Worm (Caenorhabditis elegans) whole organism, mixed stage, embryonic: ENCODE data around the gene C27B7.6.

Source experiments
- M03D4.4 ChIP-seq: sonication (generic microtip); optimal IDR thresholded peaks from 2 replicates; lab custom pipeline; 2017; ENCODE audit warnings: mild to moderate bottlenecking, missing genetic modification characterization, missing compliant biosample characterization
- bed-3 ChIP-seq: fragments of 200-800 bp; sonication (Bioruptor generic); optimal IDR thresholded peaks from 3 replicates; lab custom pipeline; 2018; ENCODE audit warnings: mild to moderate bottlenecking, missing genetic modification characterization, moderate library complexity, missing compliant biosample characterization
- blmp-1 ChIP-seq: fragments of 150-350 bp; optimal IDR thresholded peaks from 2 replicates; lab custom pipeline; 2014; ENCODE audit warnings: missing biosample characterization, missing genetic modification characterization
- ceh-43 ChIP-seq: fragments of 200-800 bp; sonication (Bioruptor generic); optimal IDR thresholded peaks from 2 replicates; lab custom pipeline; 2018; ENCODE audit warnings: mild to moderate bottlenecking, missing genetic modification characterization, moderate library complexity, missing compliant biosample characterization
- ceh-83 ChIP-seq: fragments of 200-800 bp; sonication (Bioruptor generic); optimal IDR thresholded peaks from 2 replicates; lab custom pipeline; 2018; ENCODE audit warnings: mild to moderate bottlenecking, missing genetic modification characterization, missing compliant biosample characterization
- ces-1 ChIP-seq: fragments of 150-350 bp; optimal IDR thresholded peaks from 2 replicates; lab custom pipeline; 2014; ENCODE audit warnings: missing biosample characterization, missing genetic modification reagents, missing genetic modification characterization
- cnd-1 ChIP-seq: fragments of 200-800 bp; sonication (Bioruptor generic); optimal IDR thresholded peaks from 2 replicates; lab custom pipeline; 2018; ENCODE audit warnings: mild to moderate bottlenecking, missing genetic modification characterization, missing compliant biosample characterization
- drap-1 ChIP-seq: fragments of 200-800 bp; sonication (Bioruptor generic); optimal IDR thresholded peaks from 3 replicates; lab custom pipeline; 2018; ENCODE audit warnings: mild to moderate bottlenecking, missing genetic modification characterization, missing compliant biosample characterization
- elt-1 ChIP-seq: sonication (generic microtip); optimal IDR thresholded peaks from 2 replicates; lab custom pipeline; 2017; ENCODE audit warnings: missing genetic modification characterization, mild to moderate bottlenecking, missing compliant biosample characterization, antibody characterized with exemption, moderate library complexity, borderline replicate concordance; ENCODE audit not compliant: insufficient read depth
- flh-1 ChIP-seq: fragments of 200-800 bp; sonication (Bioruptor generic); optimal IDR thresholded peaks from 2 replicates; lab custom pipeline; 2018; ENCODE audit warnings: mild to moderate bottlenecking, missing genetic modification characterization, moderate library complexity, missing compliant biosample characterization
- ham-2 ChIP-seq: fragments of 200-800 bp; sonication (Bioruptor generic); optimal IDR thresholded peaks from 2 replicates; lab custom pipeline; 2018; ENCODE audit warnings: mild to moderate bottlenecking, missing genetic modification characterization, missing compliant biosample characterization
- hlh-1 ChIP-seq: fragments of 150-350 bp; optimal IDR thresholded peaks from 2 replicates; lab custom pipeline; 2014; ENCODE audit warnings: missing biosample characterization, missing genetic modification reagents, missing genetic modification characterization
- lin-13 ChIP-seq: fragments of 150-350 bp; optimal IDR thresholded peaks from 2 replicates; lab custom pipeline; 2014; ENCODE audit warnings: missing biosample characterization, missing genetic modification characterization
- lin-32 ChIP-seq: fragments of 200-800 bp; sonication (Bioruptor generic); optimal IDR thresholded peaks from 2 replicates; lab custom pipeline; 2018; ENCODE audit warnings: mild to moderate bottlenecking, missing genetic modification characterization, missing compliant biosample characterization
- lsy-2 ChIP-seq: fragments of 150-350 bp; optimal IDR thresholded peaks from 2 replicates; lab custom pipeline; 2014; ENCODE audit warnings: missing biosample characterization, missing genetic modification characterization
- mab-5 ChIP-seq: fragments of 150-350 bp; optimal IDR thresholded peaks from 2 replicates; lab custom pipeline; 2014; ENCODE audit warnings: missing biosample characterization, missing genetic modification characterization
- mep-1 ChIP-seq: fragments of 150-350 bp; optimal IDR thresholded peaks from 2 replicates; lab custom pipeline; 2017; ENCODE audit warnings: missing biosample characterization, missing genetic modification reagents, missing genetic modification characterization, inconsistent platforms
- mls-2 ChIP-seq: sonication (generic microtip); optimal IDR thresholded peaks from 2 replicates; lab custom pipeline; 2016; ENCODE audit warnings: mild to moderate bottlenecking, missing genetic modification characterization, moderate library complexity, missing compliant biosample characterization
- nhr-12 ChIP-seq: fragments of 150-350 bp; optimal IDR thresholded peaks from 2 replicates; lab custom pipeline; 2014; ENCODE audit warnings: missing biosample characterization, missing genetic modification characterization
- nhr-2 ChIP-seq: fragments of 150-350 bp; optimal IDR thresholded peaks from 2 replicates; lab custom pipeline; 2014; ENCODE audit warnings: missing biosample characterization, missing genetic modification characterization
- nhr-76 ChIP-seq: sonication (generic microtip); optimal IDR thresholded peaks from 2 replicates; lab custom pipeline; 2017; ENCODE audit warnings: missing biosample characterization, missing genetic modification characterization
- sem-2 ChIP-seq: fragments of 200-800 bp; sonication (Bioruptor generic); optimal IDR thresholded peaks from 2 replicates; lab custom pipeline; 2018; ENCODE audit warnings: mild to moderate bottlenecking, missing genetic modification characterization, missing compliant biosample characterization
- snpc-4 ChIP-seq: fragments of 150-350 bp; optimal IDR thresholded peaks from 2 replicates; lab custom pipeline; 2014; ENCODE audit warnings: missing biosample characterization, missing genetic modification characterization
- sptf-1 ChIP-seq: sonication (generic microtip); optimal IDR thresholded peaks from 2 replicates; lab custom pipeline; 2017; ENCODE audit warnings: mild to moderate bottlenecking, missing genetic modification characterization, moderate library complexity, missing compliant biosample characterization
- tbx-8 ChIP-seq: fragments of 200-800 bp; sonication (Bioruptor generic); optimal IDR thresholded peaks from 2 replicates; lab custom pipeline; 2018; ENCODE audit warnings: mild to moderate bottlenecking, missing genetic modification characterization, moderate library complexity, missing compliant biosample characterization
- unc-120 ChIP-seq: sonication (generic microtip); optimal IDR thresholded peaks from 2 replicates; lab custom pipeline; 2017; ENCODE audit warnings: missing genetic modification characterization, missing compliant biosample characterization; ENCODE audit not compliant: poor library complexity, severe bottlenecking
- unc-39 ChIP-seq: fragments of 150-350 bp; optimal IDR thresholded peaks from 2 replicates; lab custom pipeline; 2014; ENCODE audit warnings: missing biosample characterization, missing genetic modification characterization
- unc-62 ChIP-seq: fragments of 150-350 bp; optimal IDR thresholded peaks from 2 replicates; lab custom pipeline; 2014; ENCODE audit warnings: missing biosample characterization, missing genetic modification reagents, missing genetic modification characterization

The C27B7.6 gene

DNA sequence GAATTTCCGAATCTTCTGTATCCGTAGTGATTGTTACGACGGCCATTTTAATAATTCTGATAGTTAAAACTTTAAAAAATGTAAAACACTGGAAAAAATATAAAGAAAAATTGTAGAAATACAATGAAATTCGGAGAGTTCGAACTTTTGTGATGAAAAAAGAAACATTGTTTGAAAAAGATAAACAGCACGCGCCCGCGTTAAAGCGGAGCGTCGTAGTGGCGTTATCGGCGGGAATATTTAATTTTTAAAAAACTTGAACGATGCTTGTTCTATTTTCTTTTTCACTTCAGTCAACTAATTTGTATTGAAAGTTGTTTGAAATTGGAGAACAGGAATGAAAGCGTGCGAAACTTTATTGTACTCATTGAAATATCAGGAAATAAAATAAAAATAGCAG is 36.5 kb downstream of the C27B7.6 start, which contains the start of gene npp-23:
Gene npp-23, minus strand, starts transcription at position 56 of the 400 bp plus-strand sequence.
- peak; percentile 5 for TF ChIP-seq mep-1
- no peak for TF ChIP-seq ceh-83 (GFP tag; lab: Kevin White, UChicago)
- no peak for TF ChIP-seq bed-3
- TF ChIP-seq sem-2 (GFP tag; lab: Kevin White, UChicago) = no peak
- no peak for TF ChIP-seq ces-1 (GFP tag; lab: Kevin White, UChicago)
- no peak for TF ChIP-seq nhr-76 (tag; lab: Kevin White, UChicago)
- no peak for TF ChIP-seq unc-62 (GFP tag; lab: Kevin White, UChicago)
- no peak for TF ChIP-seq blmp-1 (tag; lab: Kevin White, UChicago)
- peak; percentile 5 for TF ChIP-seq hlh-1
- peak; percentile 7 for TF ChIP-seq lsy-2 (tag; lab: Kevin White, UChicago)
- no peak for TF ChIP-seq tbx-8
- TF ChIP-seq unc-120 (tag; lab: Kevin White, UChicago) = no peak
- TF ChIP-seq snpc-4 = no peak
- no peak for TF ChIP-seq unc-39

DNA sequence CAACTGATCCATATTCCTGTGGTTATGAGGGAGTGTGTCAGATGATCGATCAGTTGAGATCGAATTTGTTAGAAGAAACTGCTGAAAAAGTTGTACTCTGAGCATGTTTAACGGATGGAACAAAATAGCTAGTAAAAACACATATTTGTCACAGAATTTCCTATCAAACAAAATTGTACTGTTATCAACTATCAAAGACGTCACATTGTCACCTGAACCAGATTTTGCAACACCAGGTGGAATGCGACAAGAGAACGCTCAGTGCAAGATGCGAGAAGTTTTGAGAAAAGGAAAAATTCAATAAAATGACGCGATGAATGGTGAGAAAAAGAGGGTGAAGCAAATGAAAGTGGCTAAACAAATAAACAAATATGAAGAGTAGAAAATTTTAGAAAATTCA is 38.6 kb downstream of the C27B7.6 start:
- no peak for TF ChIP-seq nhr-12 (tag; lab: Kevin White, UChicago)

DNA sequence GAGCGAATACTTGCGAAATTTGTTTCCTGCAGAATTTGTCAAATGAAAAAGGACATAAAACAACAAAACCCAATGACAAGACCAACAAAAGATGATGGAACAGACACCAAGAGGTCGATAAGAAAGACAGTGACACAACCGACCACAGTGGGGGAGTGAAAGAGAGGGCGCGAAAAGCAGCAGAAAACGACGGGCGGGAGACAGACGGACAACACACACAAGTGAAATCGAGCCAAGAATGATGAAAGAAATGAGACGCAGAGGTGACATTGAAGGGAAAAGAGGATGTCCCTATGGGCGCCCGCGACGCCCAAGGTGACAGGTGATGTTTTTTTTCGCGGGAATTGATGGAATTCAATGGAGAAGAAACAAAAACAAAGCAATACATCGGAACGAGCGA is 40.1 kb downstream of the C27B7.6 start:
- TF ChIP-seq nhr-2 (tag; lab: Kevin White, UChicago) (no peak), ceh-83 (GFP tag; lab: Kevin White, UChicago) (no peak), unc-62 (GFP tag; lab: Kevin White, UChicago) (peak; percentile 69), flh-1 (no peak), nhr-12 (tag; lab: Kevin White, UChicago) (no peak), unc-120 (tag; lab: Kevin White, UChicago) (peak; percentile 81), elt-1 (tag; lab: Kevin White, UChicago) (no peak), mls-2 (no peak), mep-1 (no peak), mab-5 (no peak), ceh-43 (GFP tag; lab: Kevin White, UChicago) (no peak), nhr-76 (tag; lab: Kevin White, UChicago) (no peak), drap-1 (no peak), sptf-1 (tag; lab: Kevin White, UChicago) (no peak), M03D4.4 (no peak), lin-13 (tag; lab: Kevin White, UChicago) (no peak), snpc-4 (no peak)

DNA sequence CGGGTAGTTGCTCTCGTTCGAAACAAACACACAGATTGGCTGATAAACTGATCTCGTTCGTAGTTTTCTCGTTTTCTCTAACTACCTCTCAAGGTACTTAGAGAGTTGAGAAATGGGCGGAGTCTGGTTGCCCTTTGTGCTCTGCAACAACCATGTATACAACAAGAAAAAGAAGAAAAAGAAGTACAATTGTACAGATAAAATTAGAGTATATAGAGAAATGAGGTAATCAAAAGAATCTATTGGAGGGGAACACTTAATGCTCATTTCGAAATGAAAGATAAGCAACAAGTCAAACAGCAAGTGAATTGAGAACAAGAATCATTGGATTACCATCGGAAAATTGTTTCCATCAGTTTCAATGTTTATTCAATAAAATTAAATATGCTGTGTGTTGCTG is 40.8 kb downstream of the C27B7.6 start, which contains the start of gene C09G9.1:
Gene C09G9.1, minus strand, starts transcription at position 143 of the 400 bp plus-strand sequence.
- TF ChIP-seq ceh-83 (GFP tag; lab: Kevin White, UChicago) (no peak), unc-120 (tag; lab: Kevin White, UChicago) (no peak), mab-5 (no peak), lsy-2 (tag; lab: Kevin White, UChicago) (no peak), tbx-8 (no peak), mep-1 (no peak)

DNA sequence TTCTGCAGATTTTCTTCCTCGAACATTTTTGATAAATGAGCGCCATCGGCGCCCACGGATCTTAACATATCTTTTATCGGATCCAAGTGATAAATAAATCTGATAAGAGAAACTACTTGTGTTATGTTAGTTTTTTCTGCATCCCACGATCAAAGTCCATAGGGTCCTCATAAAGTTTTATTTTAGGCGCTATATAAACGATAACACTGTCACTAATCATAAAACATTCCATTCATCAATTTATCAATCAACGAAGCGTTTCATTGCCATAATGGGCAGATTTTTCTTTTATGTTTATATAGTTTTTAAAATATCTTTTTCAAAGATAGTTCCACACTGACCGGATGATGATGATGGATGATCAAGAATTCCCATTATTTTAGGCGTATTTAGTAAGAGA is 41.5 kb downstream of the C27B7.6 start:
- TF ChIP-seq snpc-4 (no peak), mls-2 (no peak), lin-32 (GFP tag; lab: Kevin White, UChicago) (no peak), drap-1 (no peak)

DNA sequence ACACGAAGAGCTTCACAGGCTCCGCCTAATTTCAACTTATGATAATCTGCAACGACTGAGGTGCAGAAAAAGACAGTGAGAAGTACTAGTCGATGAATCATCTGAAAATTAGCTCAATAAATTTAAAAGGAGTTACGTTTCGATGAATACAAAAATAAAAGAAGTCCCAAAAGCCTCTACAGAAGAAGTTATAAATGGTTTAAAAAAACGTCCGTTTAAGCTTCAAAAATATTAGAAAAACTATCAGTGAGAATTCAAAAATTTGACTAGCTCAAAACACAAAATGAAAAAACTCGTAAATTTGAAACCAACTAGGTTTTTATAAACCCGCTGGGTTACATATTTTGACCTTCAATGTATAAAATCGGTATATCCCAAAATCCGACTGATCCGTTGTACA is 50.2 kb downstream of the C27B7.6 start, which contains the start of gene T11B7.5:
Gene T11B7.5, minus strand, starts transcription at position 101 of the 400 bp plus-strand sequence.
- TF ChIP-seq mep-1 (no peak), unc-62 (GFP tag; lab: Kevin White, UChicago) (no peak), mab-5 (no peak), M03D4.4 (no peak), blmp-1 (tag; lab: Kevin White, UChicago) (no peak), ham-2 (no peak), ces-1 (GFP tag; lab: Kevin White, UChicago) (no peak), cnd-1 (no peak)
- TF ChIP-seq, all 35 proteins: peak for 0
